Fruit fly (Drosophila melanogaster) whole organism, embryonic: ENCODE results near the gene RpL27A.

ENCODE experiments used
- Abd-B ChIP-seq: fragments of 200-800 bp; sonication (Bioruptor generic); optimal IDR thresholded peaks from 2 replicates; lab custom pipeline; 2018; ENCODE audit warnings: missing biosample characterization, mild to moderate bottlenecking, missing genetic modification characterization, moderate library complexity
- Ada2b ChIP-seq: fragments of 200-800 bp; sonication (Bioruptor generic); IDR thresholded peaks from 2 replicates; pipeline ENCODE4 v1.3.6; 2022; ENCODE audit warnings: missing biosample characterization, missing genetic modification characterization
- Aef1 ChIP-seq: fragments of 200-800 bp; sonication (Bioruptor generic); IDR thresholded peaks from 3 replicates; pipeline ENCODE4 v1.3.6; 2022; ENCODE audit warnings: missing biosample characterization, missing genetic modification characterization
- BEAF-32 ChIP-seq: fragments of 200-800 bp; sonication (Bioruptor generic); optimal IDR thresholded peaks from 3 replicates; lab custom pipeline; 2017; ENCODE audit warnings: missing biosample characterization, missing genetic modification characterization, mild to moderate bottlenecking, moderate library complexity, missing genetic modification reagents
- Blimp-1 ChIP-seq: fragments of 200-800 bp; sonication (Bioruptor generic); optimal IDR thresholded peaks from 3 replicates; lab custom pipeline; 2018; ENCODE audit warnings: missing biosample characterization, missing genetic modification characterization, mild to moderate bottlenecking, moderate library complexity, missing genetic modification reagents
- CG1024 ChIP-seq: fragments of 200-800 bp; sonication (Bioruptor generic); IDR thresholded peaks from 2 replicates; pipeline ENCODE4 v1.3.6; 2022; ENCODE audit warnings: missing biosample characterization, missing genetic modification characterization
- CG10431 ChIP-seq: fragments of 200-800 bp; sonication (Bioruptor generic); optimal IDR thresholded peaks from 3 replicates; lab custom pipeline; 2018; ENCODE audit warnings: missing biosample characterization, mild to moderate bottlenecking, missing genetic modification characterization
- CG11093 ChIP-seq: fragments of 200-800 bp; sonication (Bioruptor generic); IDR thresholded peaks from 3 replicates; pipeline ENCODE4 v1.3.6; 2022; ENCODE audit warnings: missing biosample characterization, missing genetic modification characterization
- CG11696 ChIP-seq: fragments of 200-800 bp; sonication (Bioruptor generic); IDR thresholded peaks from 2 replicates; pipeline ENCODE4 v1.3.6; 2022; ENCODE audit warnings: missing biosample characterization, missing genetic modification characterization
- CG12071 ChIP-seq: fragments of 200-800 bp; sonication (Bioruptor generic); optimal IDR thresholded peaks from 3 replicates; lab custom pipeline; 2018; ENCODE audit warnings: missing biosample characterization, mild to moderate bottlenecking, missing genetic modification characterization
- CG12299 ChIP-seq: fragments of 200-800 bp; sonication (Bioruptor generic); optimal IDR thresholded peaks from 2 replicates; lab custom pipeline; 2018; ENCODE audit warnings: missing biosample characterization, mild to moderate bottlenecking, missing genetic modification characterization
- CG12769 ChIP-seq: fragments of 200-800 bp; sonication (Bioruptor generic); optimal IDR thresholded peaks from 2 replicates; lab custom pipeline; 2019; ENCODE audit warnings: missing biosample characterization, mild to moderate bottlenecking, missing genetic modification characterization, moderate library complexity
- CG13424 ChIP-seq: fragments of 200-800 bp; sonication (Bioruptor generic); optimal IDR thresholded peaks from 2 replicates; lab custom pipeline; 2019; ENCODE audit warnings: missing biosample characterization, mild to moderate bottlenecking, missing genetic modification characterization, moderate library complexity
- CG17568 ChIP-seq: fragments of 200-800 bp; sonication (Bioruptor generic); optimal IDR thresholded peaks from 2 replicates; lab custom pipeline; 2018; ENCODE audit warnings: missing biosample characterization, mild to moderate bottlenecking, missing genetic modification characterization, moderate library complexity
- CG2129 ChIP-seq: fragments of 200-800 bp; sonication (Bioruptor generic); IDR thresholded peaks from 2 replicates; pipeline ENCODE4 v1.3.6; 2022; ENCODE audit warnings: missing biosample characterization, missing genetic modification characterization; ENCODE audit not compliant: partially characterized antibody
- CG34376 ChIP-seq: fragments of 200-800 bp; sonication (Bioruptor generic); optimal IDR thresholded peaks from 2 replicates; lab custom pipeline; 2018; ENCODE audit warnings: missing biosample characterization, mild to moderate bottlenecking, missing genetic modification characterization
- CG6254 ChIP-seq: fragments of 200-800 bp; sonication (Bioruptor generic); optimal IDR thresholded peaks from 3 replicates; lab custom pipeline; 2017; ENCODE audit warnings: mild to moderate bottlenecking, missing biosample characterization, missing genetic modification reagents, missing genetic modification characterization
- CG7271 ChIP-seq: fragments of 200-800 bp; sonication (Bioruptor generic); optimal IDR thresholded peaks from 2 replicates; lab custom pipeline; 2018; ENCODE audit warnings: missing biosample characterization, mild to moderate bottlenecking, missing genetic modification characterization, moderate library complexity
- CG8388 ChIP-seq: fragments of 200-800 bp; sonication (Bioruptor generic); optimal IDR thresholded peaks from 2 replicates; lab custom pipeline; 2019; ENCODE audit warnings: missing biosample characterization, mild to moderate bottlenecking, missing genetic modification characterization, moderate library complexity
- Deaf1 ChIP-seq: fragments of 200-800 bp; optimal IDR thresholded peaks from 3 replicates; lab custom pipeline; 2019; ENCODE audit warnings: missing biosample characterization, mild to moderate bottlenecking, missing genetic modification characterization, moderate library complexity
- Dip3 ChIP-seq: fragments of 200-800 bp; sonication (Bioruptor generic); optimal IDR thresholded peaks from 3 replicates; lab custom pipeline; 2016; ENCODE audit warnings: missing biosample characterization, missing genetic modification characterization
- Dll ChIP-seq: fragments of 200-800 bp; sonication (Bioruptor generic); IDR thresholded peaks from 4 replicates; pipeline ENCODE4 v1.3.6; 2022; ENCODE audit warnings: missing biosample characterization, missing genetic modification characterization; ENCODE audit not compliant: partially characterized antibody
- Doc2 ChIP-seq: fragments of 200-800 bp; sonication (Bioruptor generic); IDR thresholded peaks from 2 replicates; pipeline ENCODE4 v1.3.6; 2022; ENCODE audit warnings: missing biosample characterization, missing genetic modification characterization
- HHEX ChIP-seq: fragments of 200-800 bp; sonication (Bioruptor generic); optimal IDR thresholded peaks from 3 replicates; lab custom pipeline; 2017; ENCODE audit warnings: missing biosample characterization, mild to moderate bottlenecking, missing genetic modification characterization, missing genetic modification reagents
- Hr78 ChIP-seq, 2 experiments: fragments of 200-800 bp in 1 of 2; fragments of >200 bp in 1 of 2; sonication (Bioruptor generic) in 1 of 2; optimal IDR thresholded peaks; 2 replicates each; lab custom pipeline; 2017 to 2019; ENCODE audit warnings: missing biosample characterization in 2 of 2, missing genetic modification characterization in 2 of 2, mild to moderate bottlenecking in 1 of 2, moderate library complexity in 1 of 2
- MBD-R2 ChIP-seq: fragments of 200-800 bp; sonication (Bioruptor generic); IDR thresholded peaks from 2 replicates; pipeline ENCODE4 v1.3.6; 2022; ENCODE audit warnings: missing biosample characterization, missing genetic modification characterization
- Mad ChIP-seq: fragments of 200-800 bp; sonication (Bioruptor generic); optimal IDR thresholded peaks from 2 replicates; lab custom pipeline; 2016; ENCODE audit warnings: missing biosample characterization, missing genetic modification characterization
- Stat92E ChIP-seq, 3 experiments: fragments of >200 bp in 2 of 3; fragments of 200-800 bp in 1 of 3; sonication (Bioruptor generic) in 1 of 3; optimal IDR thresholded peaks; 2 replicates each; lab custom pipeline; 2017 to 2019; ENCODE audit warnings: missing biosample characterization in 3 of 3, missing genetic modification characterization in 3 of 3, mild to moderate bottlenecking in 1 of 3, moderate library complexity in 1 of 3
- Usf ChIP-seq: fragments of 200-800 bp; sonication (Bioruptor generic); optimal IDR thresholded peaks from 2 replicates; lab custom pipeline; 2017; ENCODE audit warnings: missing genotype, missing biosample characterization, missing genetic modification characterization
- Vsx1 ChIP-seq: fragments of 200-800 bp; sonication (Bioruptor generic); optimal IDR thresholded peaks from 2 replicates; lab custom pipeline; 2017; ENCODE audit warnings: missing biosample characterization, mild to moderate bottlenecking, missing genetic modification characterization, missing genetic modification reagents
- aop ChIP-seq: fragments of 200-800 bp; sonication (Bioruptor generic); IDR thresholded peaks from 2 replicates; pipeline ENCODE4 v1.3.6; 2022; ENCODE audit warnings: missing biosample characterization, missing genetic modification characterization
- ara ChIP-seq: fragments of 200-800 bp; sonication (Bioruptor generic); IDR thresholded peaks from 2 replicates; pipeline ENCODE4 v1.3.6; 2022; ENCODE audit warnings: missing biosample characterization, missing genetic modification characterization
- cg ChIP-seq: fragments of 200-800 bp; sonication (Bioruptor generic); optimal IDR thresholded peaks from 3 replicates; lab custom pipeline; 2019; ENCODE audit warnings: missing biosample characterization, mild to moderate bottlenecking, missing genetic modification characterization, moderate library complexity
- chm ChIP-seq: fragments of 200-800 bp; sonication (Bioruptor generic); IDR thresholded peaks from 2 replicates; pipeline ENCODE4 v1.3.6; 2022; ENCODE audit warnings: missing biosample characterization, missing genetic modification characterization
- dmrt99B ChIP-seq: fragments of 200-800 bp; sonication (Bioruptor generic); optimal IDR thresholded peaks from 2 replicates; lab custom pipeline; 2018; ENCODE audit warnings: missing biosample characterization, mild to moderate bottlenecking, missing genetic modification characterization, moderate library complexity
- dpn ChIP-seq, 2 experiments: fragments of 200-800 bp; sonication (Bioruptor generic); optimal IDR thresholded peaks; 3 replicates each; lab custom pipeline; 2016; ENCODE audit warnings: missing biosample characterization in 2 of 2, missing genetic modification characterization in 2 of 2
- dysf ChIP-seq: fragments of 200-800 bp; sonication (Bioruptor generic); IDR thresholded peaks from 3 replicates; pipeline ENCODE4 v1.3.6; 2022; ENCODE audit warnings: missing biosample characterization, missing genetic modification characterization
- esg ChIP-seq: fragments of 200-800 bp; sonication (Bioruptor generic); conservative IDR thresholded peaks from 2 replicates; pipeline ENCODE4 v1.3.6; 2022; ENCODE audit warnings: missing biosample characterization, missing genetic modification characterization
- eve ChIP-seq, 2 experiments: fragments of >200 bp; optimal IDR thresholded peaks; 2 replicates each; lab custom pipeline; 2017; ENCODE audit warnings: missing biosample characterization in 2 of 2, missing genetic modification characterization in 2 of 2
- exex ChIP-seq: fragments of 200-800 bp; sonication (Bioruptor generic); optimal IDR thresholded peaks from 4 replicates; lab custom pipeline; 2018; ENCODE audit warnings: missing biosample characterization, mild to moderate bottlenecking, missing genetic modification characterization, moderate library complexity
- fd96Cb ChIP-seq: fragments of 200-800 bp; sonication (Bioruptor generic); optimal IDR thresholded peaks from 2 replicates; lab custom pipeline; 2018; ENCODE audit warnings: missing biosample characterization, mild to moderate bottlenecking, missing genetic modification characterization, moderate library complexity
- lbe ChIP-seq: fragments of 200-800 bp; sonication (Bioruptor generic); optimal IDR thresholded peaks from 2 replicates; lab custom pipeline; 2016; ENCODE audit warnings: missing biosample characterization, mild to moderate bottlenecking, missing genetic modification characterization
- nmo ChIP-seq: fragments of 200-800 bp; sonication (Bioruptor generic); optimal IDR thresholded peaks from 2 replicates; lab custom pipeline; 2018; ENCODE audit warnings: missing biosample characterization, mild to moderate bottlenecking, missing genetic modification characterization, moderate library complexity
- odd ChIP-seq: fragments of 200-800 bp; sonication (Bioruptor generic); optimal IDR thresholded peaks from 2 replicates; lab custom pipeline; 2017; ENCODE audit warnings: missing biosample characterization, mild to moderate bottlenecking, missing genetic modification characterization
- pb ChIP-seq: fragments of 200-800 bp; sonication (Bioruptor generic); optimal IDR thresholded peaks from 3 replicates; lab custom pipeline; 2016; ENCODE audit warnings: missing biosample characterization, missing genetic modification characterization
- pros ChIP-seq: fragments of 200-800 bp; sonication (Bioruptor generic); optimal IDR thresholded peaks from 3 replicates; lab custom pipeline; 2019; ENCODE audit warnings: missing biosample characterization, mild to moderate bottlenecking, missing genetic modification characterization, moderate library complexity
- repo ChIP-seq: fragments of 200-800 bp; sonication (Bioruptor generic); optimal IDR thresholded peaks from 2 replicates; lab custom pipeline; 2016; ENCODE audit warnings: missing biosample characterization, missing genetic modification characterization
- rib ChIP-seq: fragments of 200-800 bp; sonication (Bioruptor generic); IDR thresholded peaks from 2 replicates; pipeline ENCODE4 v1.3.6; 2022; ENCODE audit warnings: missing biosample characterization, missing genetic modification characterization
- run ChIP-seq: fragments of 200-800 bp; sonication (Bioruptor generic); optimal IDR thresholded peaks from 3 replicates; lab custom pipeline; 2018; ENCODE audit warnings: missing biosample characterization, mild to moderate bottlenecking, missing genetic modification characterization
- so ChIP-seq: fragments of 200-800 bp; sonication (Bioruptor generic); IDR thresholded peaks from 3 replicates; pipeline ENCODE4 v1.3.6; 2022; ENCODE audit warnings: missing biosample characterization, missing genetic modification characterization
- wdn ChIP-seq: fragments of 200-800 bp; sonication (Bioruptor generic); IDR thresholded peaks from 2 replicates; pipeline ENCODE4 v1.3.6; 2022; ENCODE audit warnings: missing biosample characterization, missing genetic modification characterization

RpL27A gene

dm6 chr2L:4444457-4444856, 13.7 kb downstream of the RpL27A start, which contains the start of the genes morgue and Elp3 (continued):
- no peak for TF ChIP-seq aop
- TF ChIP-seq HHEX (GFP tag; lab: Kevin White, UChicago) = no peak
- no peak for TF ChIP-seq so (GFP tag; lab: Robert Waterston, UW)
- peak; percentile 5 for TF ChIP-seq nmo (GFP tag; lab: Kevin White, UChicago)
- no peak for TF ChIP-seq exex
- TF ChIP-seq Deaf1 (tag; lab: Kevin White, UChicago) = no peak
- TF ChIP-seq pb (GFP tag; lab: Kevin White, UChicago) = no peak
- TF ChIP-seq CG12071 (GFP tag; lab: Kevin White, UChicago) = no peak
- no peak for TF ChIP-seq Blimp-1
- TF ChIP-seq CG10431 (GFP tag; lab: Kevin White, UChicago) = no peak
- TF ChIP-seq rib = no peak
- TF ChIP-seq CG8388 (GFP tag; lab: Kevin White, UChicago) = no peak
- peak; percentile 84 for TF ChIP-seq MBD-R2 (GFP tag; lab: Robert Waterston, UW)
- no peak for TF ChIP-seq CG17568 (GFP tag; lab: Kevin White, UChicago)
- no peak for TF ChIP-seq CG34376 (GFP tag; lab: Kevin White, UChicago)
- no peak for TF ChIP-seq cg (GFP tag; lab: Kevin White, UChicago)
- peak in 1 of 3 experiments; percentile 23 for TF ChIP-seq Stat92E (GFP tag; optimal IDR thresholded peaks at IDR 0.05; lab: Kevin White, UChicago)
- TF ChIP-seq odd = no peak
- no peak for TF ChIP-seq CG6254 (GFP tag; lab: Kevin White, UChicago)
- no peak for TF ChIP-seq fd96Cb (tag; lab: Kevin White, UChicago)
- TF ChIP-seq ara (GFP tag; lab: Robert Waterston, UW) = no peak
- TF ChIP-seq CG7271 = no peak
- no peak for TF ChIP-seq lbe
- TF ChIP-seq CG11696 = no peak
- no peak for TF ChIP-seq chm
- no peak for TF ChIP-seq CG12769 (tag; lab: Kevin White, UChicago)
- TF ChIP-seq Hr78 (GFP tag; optimal IDR thresholded peaks at IDR 0.05; lab: Kevin White, UChicago) = no peak
- TF ChIP-seq dpn (GFP tag; optimal IDR thresholded peaks at IDR 0.05; lab: Kevin White, UChicago) = no peak
- TF ChIP-seq CG12299 (tag; lab: Kevin White, UChicago) = no peak
- TF ChIP-seq Dll (GFP tag; lab: Robert Waterston, UW) = peak; percentile 65; the same call in 2 of the 4 replicates
- TF ChIP-seq CG2129 (GFP tag; lab: Robert Waterston, UW) = no peak
- no peak for TF ChIP-seq CG11093
- TF ChIP-seq Abd-B (GFP tag; lab: Kevin White, UChicago) = no peak

dm6 chr2L:4442010-4442587, 16.1 kb downstream of the RpL27A start, which contains the start of the genes Sfp24F and CG15432:
Gene Sfp24F, minus strand, starts transcription at chr2L:4442060.
Gene CG15432, plus strand, starts transcription at chr2L:4442320.
- TF ChIP-seq Vsx1 (GFP tag; lab: Kevin White, UChicago) (no peak), Ada2b (no peak), pros (GFP tag; lab: Kevin White, UChicago) (no peak), wdn (GFP tag; lab: Robert Waterston, UW) (no peak), CG1024 (GFP tag; lab: Robert Waterston, UW) (no peak), dysf (GFP tag; lab: Robert Waterston, UW) (no peak), eve (GFP tag; optimal IDR thresholded peaks at IDR 0.05; lab: Kevin White, UChicago) (no peak), CG13424 (no peak), Aef1 (GFP tag; lab: Robert Waterston, UW) (no peak), run (tag; lab: Kevin White, UChicago) (no peak), Doc2 (GFP tag; lab: Robert Waterston, UW) (no peak), Dip3 (no peak), Mad (GFP tag; lab: Kevin White, UChicago) (no peak), esg (GFP tag; lab: Robert Waterston, UW) (no peak), repo (GFP tag; lab: Kevin White, UChicago) (no peak), dmrt99B (tag; lab: Kevin White, UChicago) (no peak), Usf (no peak), BEAF-32 (GFP tag; lab: Kevin White, UChicago) (peak; percentile 62)
